Worm (Caenorhabditis elegans) whole organism, L3 larva: ENCODE measurements around the gene H06I04.3.

Experiments
- R02D3.7 ChIP-seq: fragments of 150-350 bp; optimal IDR thresholded peaks from 2 replicates; lab custom pipeline; 2014; ENCODE audit warnings: missing biosample characterization, missing genetic modification characterization
- aly-2 ChIP-seq: fragments of 150-350 bp; optimal IDR thresholded peaks from 2 replicates; lab custom pipeline; 2014; ENCODE audit warnings: missing biosample characterization, missing genetic modification characterization
- ceh-16 ChIP-seq: sonication (generic microtip); optimal IDR thresholded peaks from 2 replicates; lab custom pipeline; 2017; ENCODE audit warnings: missing biosample characterization, missing genetic modification characterization
- ceh-28 ChIP-seq: fragments of 150-350 bp; optimal IDR thresholded peaks from 2 replicates; lab custom pipeline; 2014; ENCODE audit warnings: missing biosample characterization, missing genetic modification reagents, missing genetic modification characterization
- ceh-82 ChIP-seq: fragments of 150-350 bp; optimal IDR thresholded peaks from 2 replicates; lab custom pipeline; 2014; ENCODE audit warnings: missing biosample characterization, missing genetic modification characterization
- ceh-9 ChIP-seq: sonication (generic microtip); optimal IDR thresholded peaks from 2 replicates; lab custom pipeline; 2018; ENCODE audit warnings: missing biosample characterization, missing genetic modification characterization
- daf-12 ChIP-seq: fragments of 150-350 bp; optimal IDR thresholded peaks from 2 replicates; lab custom pipeline; 2014; ENCODE audit warnings: missing biosample characterization, missing genetic modification reagents, missing genetic modification characterization
- egl-27 ChIP-seq: sonication (generic microtip); optimal IDR thresholded peaks from 4 replicates; lab custom pipeline; 2017; ENCODE audit warnings: missing biosample characterization, missing genetic modification reagents, missing genetic modification characterization
- elt-2 ChIP-seq: sonication (generic microtip); optimal IDR thresholded peaks from 2 replicates; lab custom pipeline; 2016; ENCODE audit warnings: missing genetic modification reagents, mild to moderate bottlenecking, missing genetic modification characterization, missing compliant biosample characterization
- elt-3 ChIP-seq, 3 experiments: fragments of 150-350 bp in 1 of 3; sonication (generic microtip) in 2 of 3; optimal IDR thresholded peaks; 2 replicates in 2 of 3; 4 replicates in 1 of 3; lab custom pipeline; 2014 to 2017; ENCODE audit warnings: missing biosample characterization in 3 of 3, missing genetic modification characterization in 3 of 3
- eor-1 ChIP-seq, 2 experiments: fragments of 150-350 bp; optimal IDR thresholded peaks; 2 replicates each; lab custom pipeline; 2014 to 2018; ENCODE audit warnings: missing biosample characterization in 2 of 2, missing genetic modification characterization in 2 of 2
- fkh-2 ChIP-seq: fragments of 150-350 bp; optimal IDR thresholded peaks from 2 replicates; lab custom pipeline; 2014; ENCODE audit warnings: missing biosample characterization, missing genetic modification reagents, missing genetic modification characterization
- fos-1 ChIP-seq: fragments of 150-350 bp; optimal IDR thresholded peaks from 2 replicates; lab custom pipeline; 2014; ENCODE audit warnings: missing biosample characterization, missing genetic modification characterization
- hmg-11 ChIP-seq: sonication (generic microtip); optimal IDR thresholded peaks from 2 replicates; lab custom pipeline; 2016; ENCODE audit warnings: missing genetic modification characterization, missing compliant biosample characterization
- jun-1 ChIP-seq: fragments of 150-350 bp; optimal IDR thresholded peaks from 2 replicates; lab custom pipeline; 2014; ENCODE audit warnings: missing biosample characterization, missing genetic modification reagents, missing genetic modification characterization
- lin-15B ChIP-seq: fragments of 150-350 bp; optimal IDR thresholded peaks from 2 replicates; lab custom pipeline; 2014; ENCODE audit warnings: missing biosample characterization, missing genetic modification characterization
- lin-39 ChIP-seq: fragments of 150-350 bp; optimal IDR thresholded peaks from 2 replicates; lab custom pipeline; 2018; ENCODE audit warnings: missing biosample characterization, missing genetic modification reagents, missing genetic modification characterization
- lsy-12 ChIP-seq: sonication (generic microtip); optimal IDR thresholded peaks from 2 replicates; lab custom pipeline; 2016; ENCODE audit warnings: mild to moderate bottlenecking, missing genetic modification characterization, missing compliant biosample characterization
- mdl-1 ChIP-seq: fragments of 150-350 bp; optimal IDR thresholded peaks from 2 replicates; lab custom pipeline; 2014; ENCODE audit warnings: missing biosample characterization, missing genetic modification characterization
- mml-1 ChIP-seq: fragments of 150-350 bp; sonication (generic microtip); optimal IDR thresholded peaks from 3 replicates; lab custom pipeline; 2014; ENCODE audit warnings: missing biosample characterization, missing genetic modification characterization
- nfya-1 ChIP-seq: sonication (generic microtip); optimal IDR thresholded peaks from 2 replicates; lab custom pipeline; 2017; ENCODE audit warnings: missing genetic modification characterization, mild to moderate bottlenecking, missing compliant biosample characterization, antibody characterized with exemption, moderate library complexity; ENCODE audit not compliant: insufficient read depth
- nhr-11 ChIP-seq: fragments of 150-350 bp; optimal IDR thresholded peaks from 2 replicates; lab custom pipeline; 2014; ENCODE audit warnings: missing biosample characterization, missing genetic modification characterization
- nhr-12 ChIP-seq: fragments of 150-350 bp; optimal IDR thresholded peaks from 2 replicates; lab custom pipeline; 2014; ENCODE audit warnings: missing biosample characterization, missing genetic modification characterization
- nhr-23 ChIP-seq: fragments of 150-350 bp; optimal IDR thresholded peaks from 2 replicates; lab custom pipeline; 2014; ENCODE audit warnings: missing biosample characterization, missing genetic modification reagents, missing genetic modification characterization
- nhr-237 ChIP-seq: fragments of 150-350 bp; optimal IDR thresholded peaks from 2 replicates; lab custom pipeline; 2014; ENCODE audit warnings: missing biosample characterization, missing genetic modification characterization
- nhr-25 ChIP-seq: sonication (generic microtip); optimal IDR thresholded peaks from 2 replicates; lab custom pipeline; 2017; ENCODE audit warnings: missing biosample characterization, missing genetic modification characterization
- nhr-28 ChIP-seq: fragments of 150-350 bp; optimal IDR thresholded peaks from 2 replicates; lab custom pipeline; 2014; ENCODE audit warnings: missing biosample characterization, missing genetic modification characterization
- nhr-76 ChIP-seq: fragments of 150-350 bp; sonication (generic microtip); optimal IDR thresholded peaks from 5 replicates; lab custom pipeline; 2014; ENCODE audit warnings: missing biosample characterization, missing genetic modification characterization
- nhr-77 ChIP-seq: fragments of 150-350 bp; optimal IDR thresholded peaks from 2 replicates; lab custom pipeline; 2014; ENCODE audit warnings: missing biosample characterization, missing genetic modification characterization
- pha-4 ChIP-seq: fragments of 150-350 bp; optimal IDR thresholded peaks from 2 replicates; lab custom pipeline; 2014; ENCODE audit warnings: missing biosample characterization, missing genetic modification reagents, missing genetic modification characterization
- pqm-1 ChIP-seq: fragments of 150-350 bp; optimal IDR thresholded peaks from 2 replicates; lab custom pipeline; 2017; ENCODE audit warnings: missing biosample characterization, missing genetic modification characterization, inconsistent platforms
- sea-2 ChIP-seq: fragments of 150-350 bp; sonication (generic microtip); optimal IDR thresholded peaks from 4 replicates; lab custom pipeline; 2014; ENCODE audit warnings: missing biosample characterization, missing genetic modification reagents, missing genetic modification characterization
- skn-1 ChIP-seq: fragments of 150-350 bp; optimal IDR thresholded peaks from 2 replicates; lab custom pipeline; 2014; ENCODE audit warnings: missing biosample characterization, missing genetic modification characterization
- snpc-4 ChIP-seq: fragments of 150-350 bp; optimal IDR thresholded peaks from 2 replicates; lab custom pipeline; 2014; ENCODE audit warnings: missing biosample characterization, missing genetic modification characterization
- unc-39 ChIP-seq: sonication (generic microtip); optimal IDR thresholded peaks from 4 replicates; lab custom pipeline; 2017; ENCODE audit warnings: missing biosample characterization, missing genetic modification characterization
- unc-62 ChIP-seq: fragments of 150-350 bp; sonication (generic microtip); optimal IDR thresholded peaks from 4 replicates; lab custom pipeline; 2014; ENCODE audit warnings: missing biosample characterization, missing genetic modification reagents, missing genetic modification characterization
- zag-1 ChIP-seq: fragments of 150-350 bp; optimal IDR thresholded peaks from 2 replicates; lab custom pipeline; 2014; ENCODE audit warnings: missing biosample characterization, missing genetic modification characterization
- ztf-4 ChIP-seq: fragments of 150-350 bp; optimal IDR thresholded peaks from 2 replicates; lab custom pipeline; 2014; ENCODE audit warnings: missing biosample characterization, missing genetic modification characterization

H06I04.3 gene

DNA sequence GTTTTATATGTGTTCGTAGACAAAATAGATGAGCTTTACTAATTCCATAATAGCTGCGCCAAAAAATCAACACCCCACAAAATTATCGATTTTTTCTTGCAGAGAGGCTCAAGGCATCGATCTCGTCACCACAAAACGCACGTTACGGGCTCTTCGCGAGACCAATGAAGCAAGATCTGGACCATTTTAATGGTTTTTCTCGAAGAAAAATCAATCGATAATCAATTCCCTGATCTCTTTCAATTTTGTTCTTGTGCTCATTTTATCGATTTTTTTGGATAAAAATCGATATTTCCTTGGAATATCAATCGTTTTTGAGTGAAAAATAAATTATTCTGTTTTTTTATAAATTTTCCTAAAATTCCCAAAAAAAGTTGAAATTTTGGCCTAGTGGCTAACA lies 29.8 kb downstream of the H06I04.3 start:
- TF ChIP-seq nhr-76, result no peak
- peak; percentile 91 for TF ChIP-seq ceh-28
- no peak for TF ChIP-seq sea-2
- no peak for TF ChIP-seq fos-1 (tag; lab: Kevin White, UChicago)
- TF ChIP-seq, all 47 proteins: peak for 1

DNA sequence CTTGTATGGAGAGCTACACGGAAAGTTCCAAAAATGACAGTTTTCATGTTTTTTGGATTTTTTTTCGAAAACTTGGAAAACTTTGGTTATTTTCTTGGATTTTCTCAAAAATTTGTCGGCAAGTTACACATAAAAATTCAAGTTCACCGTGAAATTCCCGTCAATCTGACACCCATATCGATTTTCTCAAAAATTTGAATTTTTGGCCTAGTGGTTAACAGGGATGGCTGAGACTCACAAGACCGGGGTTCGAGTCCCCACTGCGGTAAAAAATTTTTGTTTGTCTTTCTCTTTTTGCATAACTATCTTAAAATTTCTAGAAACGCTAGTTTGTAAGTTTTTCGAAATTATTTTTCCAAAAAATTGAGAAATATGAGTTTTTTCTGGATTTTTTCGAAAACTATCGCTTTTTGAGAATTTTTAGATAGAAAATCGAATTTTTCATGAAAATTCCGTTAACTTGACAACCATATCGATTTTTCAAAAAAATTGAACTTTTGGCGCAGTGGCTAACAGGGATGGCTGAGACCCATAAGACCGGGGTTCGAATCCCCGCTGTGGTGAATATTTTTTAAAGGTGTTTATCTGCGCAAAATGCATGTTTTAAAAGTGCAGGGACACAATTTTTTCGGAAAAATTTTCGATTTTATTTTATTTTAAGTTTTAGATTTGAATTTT lies 30.4 kb downstream of the H06I04.3 start:
- TF ChIP-seq unc-62 (GFP tag; lab: Kevin White, UChicago), result no peak
- no peak for TF ChIP-seq mml-1 (tag; lab: Kevin White, UChicago)
- TF ChIP-seq egl-27, result no peak
- TF ChIP-seq fkh-2 (tag; lab: Kevin White, UChicago), result no peak
- TF ChIP-seq ztf-4 (tag; lab: Kevin White, UChicago), result no peak
- no peak for TF ChIP-seq ceh-9
- no peak for TF ChIP-seq mdl-1 (tag; lab: Kevin White, UChicago)
- TF ChIP-seq nhr-12 (tag; lab: Kevin White, UChicago), result no peak
- TF ChIP-seq nhr-11, result no peak
- TF ChIP-seq daf-12 (tag; lab: Kevin White, UChicago), result no peak
- no peak for TF ChIP-seq skn-1
- TF ChIP-seq ceh-16, result no peak
- no peak for TF ChIP-seq ceh-82 (tag; lab: Kevin White, UChicago)

- no peak for TF ChIP-seq fkh-2 (tag; lab: Kevin White, UChicago)
- TF ChIP-seq hmg-11, result no peak
- no peak for TF ChIP-seq ceh-16
- TF ChIP-seq eor-1 (tag; optimal IDR thresholded peaks at IDR 0.05; lab: Kevin White, UChicago), result no peak
- no peak for TF ChIP-seq nhr-76
- no peak for TF ChIP-seq jun-1 (tag; lab: Kevin White, UChicago)
- no peak for TF ChIP-seq lin-15B (tag; lab: Kevin White, UChicago)
- no peak for TF ChIP-seq nhr-28 (tag; lab: Kevin White, UChicago)
- TF ChIP-seq nhr-237 (tag; lab: Kevin White, UChicago), result no peak
- no peak for TF ChIP-seq R02D3.7 (tag; lab: Kevin White, UChicago)
- no peak for TF ChIP-seq nhr-77 (tag; lab: Kevin White, UChicago)
- no peak for TF ChIP-seq unc-39 (tag; lab: Kevin White, UChicago)
These were observed 33.6 kb downstream of the H06I04.3 start, which contains the start of gene Y53G8B.2 for ce11 chrIII:3103905-3104360. TSS of gene Y53G8B.2 (minus strand) at chrIII:3103955.

- TF ChIP-seq unc-62 (GFP tag; lab: Kevin White, UChicago) (no peak), elt-2 (tag; lab: Kevin White, UChicago) (no peak), nhr-11 (peak; percentile 50), nfya-1 (tag; lab: Kevin White, UChicago) (peak; percentile 13), pha-4 (peak; percentile 42), lsy-12 (no peak), lin-15B (tag; lab: Kevin White, UChicago) (no peak), pqm-1 (tag; lab: Kevin White, UChicago) (peak; percentile 51), aly-2 (tag; lab: Kevin White, UChicago) (no peak), mml-1 (tag; lab: Kevin White, UChicago) (no peak), nhr-77 (tag; lab: Kevin White, UChicago) (no peak), fkh-2 (tag; lab: Kevin White, UChicago) (no peak), nhr-23 (tag; lab: Kevin White, UChicago) (no peak), snpc-4 (tag; lab: Kevin White, UChicago) (no peak)
These were observed 34.2 kb downstream of the H06I04.3 start for ce11 chrIII:3104536-3104935.

DNA sequence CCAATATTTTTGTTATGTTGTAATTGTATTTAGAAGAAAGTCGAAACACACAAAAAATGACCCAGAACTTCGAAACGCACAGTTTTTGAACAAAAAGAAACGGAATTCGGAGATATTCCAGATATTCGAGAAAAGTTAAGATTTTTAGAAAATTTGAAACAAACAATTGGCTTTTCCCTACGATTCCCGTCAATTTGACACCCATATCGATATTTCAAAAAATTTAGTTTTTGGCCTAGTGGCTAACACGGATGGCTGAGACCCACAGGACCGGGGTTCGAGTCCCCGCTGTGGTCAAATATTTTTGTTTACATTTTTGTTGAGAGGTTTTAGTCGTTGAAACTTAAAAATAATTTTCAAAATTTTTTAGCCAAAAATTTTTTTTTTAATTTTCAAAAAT lies 34.9 kb downstream of the H06I04.3 start:
- TF ChIP-seq lin-39 (tag; lab: Kevin White, UChicago) (no peak), nhr-12 (tag; lab: Kevin White, UChicago) (no peak), elt-3 (tag; optimal IDR thresholded peaks at IDR 0.05; lab: Kevin White, UChicago) (no peak), zag-1 (tag; lab: Kevin White, UChicago) (no peak), nhr-25 (tag; lab: Kevin White, UChicago) (no peak)
